Worm (Caenorhabditis elegans) whole organism, L1 larva: ENCODE measurements around the gene Y47D7A.6.

Experiments used
- mep-1 ChIP-seq: fragments of 150-350 bp; optimal IDR thresholded peaks from 2 replicates; lab custom pipeline; 2014; ENCODE audit warnings: missing biosample characterization, missing genetic modification characterization
- nhr-12 ChIP-seq: sonication (generic microtip); optimal IDR thresholded peaks from 2 replicates; lab custom pipeline; 2017; ENCODE audit warnings: missing biosample characterization, missing genetic modification characterization

- no peak for TF ChIP-seq nhr-12 (tag; lab: Kevin White, UChicago)
- TF ChIP-seq mep-1 (tag; lab: Kevin White, UChicago): no peak
These were observed 42.0 kb downstream of the Y47D7A.6 start, which contains the start of gene F32D1.7 for ce11 chrV:4375807-4376564.
